Fruit fly (Drosophila melanogaster) whole organism, embryonic: Measurements from ENCODE around the gene CG15296.

Experiments
- ATbp ChIP-seq: fragments of 200-800 bp; sonication (Bioruptor generic); optimal IDR thresholded peaks from 2 replicates; lab custom pipeline; 2017; ENCODE audit warnings: missing biosample characterization, mild to moderate bottlenecking, missing genetic modification characterization, missing genetic modification reagents
- Atf-2 ChIP-seq: fragments of 200-800 bp; sonication (Bioruptor generic); optimal IDR thresholded peaks from 2 replicates; lab custom pipeline; 2016; ENCODE audit warnings: missing biosample characterization, missing genetic modification characterization
- CG10462 ChIP-seq: fragments of 200-800 bp; sonication (Bioruptor generic); optimal IDR thresholded peaks from 2 replicates; lab custom pipeline; 2016; ENCODE audit warnings: missing biosample characterization, missing genetic modification characterization
- CG14710 ChIP-seq: fragments of 200-800 bp; sonication (Bioruptor generic); optimal IDR thresholded peaks from 3 replicates; lab custom pipeline; 2019; ENCODE audit warnings: missing biosample characterization, mild to moderate bottlenecking, missing genetic modification characterization, moderate library complexity
- CG15011 ChIP-seq: fragments of 200-800 bp; sonication (Bioruptor generic); optimal IDR thresholded peaks from 3 replicates; lab custom pipeline; 2018; ENCODE audit warnings: missing biosample characterization, mild to moderate bottlenecking, missing genetic modification characterization
- CG15601 ChIP-seq: fragments of 200-800 bp; sonication (Bioruptor generic); optimal IDR thresholded peaks from 3 replicates; lab custom pipeline; 2019; ENCODE audit warnings: missing biosample characterization, mild to moderate bottlenecking, missing genetic modification characterization, moderate library complexity
- CG16779 ChIP-seq: fragments of 200-800 bp; sonication (Bioruptor generic); IDR thresholded peaks from 2 replicates; pipeline ENCODE4 v1.3.6; 2022; ENCODE audit warnings: missing biosample characterization, missing genetic modification characterization
- CG17186 ChIP-seq: fragments of 200-800 bp; sonication (Bioruptor generic); optimal IDR thresholded peaks from 3 replicates; lab custom pipeline; 2017; ENCODE audit warnings: missing biosample characterization, missing genetic modification reagents, missing genetic modification characterization
- CG17328 ChIP-seq: fragments of 200-800 bp; sonication (Bioruptor generic); IDR thresholded peaks from 2 replicates; pipeline ENCODE4 v1.3.6; 2022; ENCODE audit warnings: missing biosample characterization, missing genetic modification characterization
- CG17568 ChIP-seq: fragments of 200-800 bp; sonication (Bioruptor generic); optimal IDR thresholded peaks from 2 replicates; lab custom pipeline; 2018; ENCODE audit warnings: missing biosample characterization, mild to moderate bottlenecking, missing genetic modification characterization, moderate library complexity
- CG18262 ChIP-seq: fragments of 200-800 bp; optimal IDR thresholded peaks from 3 replicates; lab custom pipeline; 2019; ENCODE audit warnings: missing biosample characterization, mild to moderate bottlenecking, missing genetic modification characterization, moderate library complexity
- CG2889 ChIP-seq: fragments of 200-800 bp; sonication (Bioruptor generic); IDR thresholded peaks from 3 replicates; pipeline ENCODE4 v1.3.6; 2022; ENCODE audit warnings: missing biosample characterization, missing genetic modification characterization
- CG3995 ChIP-seq: fragments of 200-800 bp; sonication (Bioruptor generic); optimal IDR thresholded peaks from 3 replicates; lab custom pipeline; 2016; ENCODE audit warnings: missing biosample characterization, missing genetic modification characterization
- CG4328 ChIP-seq: fragments of 200-800 bp; sonication (Bioruptor generic); optimal IDR thresholded peaks from 3 replicates; lab custom pipeline; 2017; ENCODE audit warnings: missing biosample characterization, missing genetic modification reagents, missing genetic modification characterization
- CG4424 ChIP-seq: fragments of 200-800 bp; sonication (Bioruptor generic); optimal IDR thresholded peaks from 3 replicates; lab custom pipeline; 2016; ENCODE audit warnings: missing biosample characterization, missing genetic modification characterization
- CG6683 ChIP-seq: fragments of 200-800 bp; sonication (Bioruptor generic); optimal IDR thresholded peaks from 2 replicates; lab custom pipeline; 2017; ENCODE audit warnings: missing biosample characterization, mild to moderate bottlenecking, missing genetic modification characterization, missing genetic modification reagents
- CG6813 ChIP-seq: fragments of 200-800 bp; sonication (Bioruptor generic); optimal IDR thresholded peaks from 2 replicates; lab custom pipeline; 2017; ENCODE audit warnings: missing biosample characterization, missing genetic modification characterization, mild to moderate bottlenecking, moderate library complexity, missing genetic modification reagents
- CG7357 ChIP-seq: fragments of 200-800 bp; sonication (Bioruptor generic); IDR thresholded peaks from 3 replicates; pipeline ENCODE4 v1.3.6; 2022; ENCODE audit warnings: missing biosample characterization, missing genetic modification characterization
- CG9609 ChIP-seq: fragments of 200-800 bp; sonication (Bioruptor generic); optimal IDR thresholded peaks from 3 replicates; lab custom pipeline; 2016; ENCODE audit warnings: missing biosample characterization, missing genetic modification characterization
- Dbx ChIP-seq: fragments of 200-800 bp; sonication (Bioruptor generic); IDR thresholded peaks from 3 replicates; pipeline ENCODE4 v1.3.6; 2022; ENCODE audit warnings: missing biosample characterization, missing genetic modification characterization
- Dfd ChIP-seq, 2 experiments: fragments of >200 bp; optimal IDR thresholded peaks; 2 replicates each; lab custom pipeline; 2017; ENCODE audit warnings: missing biosample characterization in 2 of 2, missing genetic modification characterization in 2 of 2
- Dp ChIP-seq: fragments of 200-800 bp; sonication (Bioruptor generic); optimal IDR thresholded peaks from 2 replicates; lab custom pipeline; 2018; ENCODE audit warnings: missing biosample characterization, mild to moderate bottlenecking, missing genetic modification characterization, moderate library complexity
- E2f1 ChIP-seq: fragments of 200-800 bp; sonication (Bioruptor generic); IDR thresholded peaks from 2 replicates; pipeline ENCODE4 v1.3.6; 2022; ENCODE audit warnings: missing biosample characterization, missing genetic modification characterization
- Eip74EF ChIP-seq, 2 experiments: fragments of 200-800 bp in 1 of 2; fragments of >200 bp in 1 of 2; sonication (Bioruptor generic) in 1 of 2; optimal IDR thresholded peaks; 2 replicates each; lab custom pipeline; 2017 to 2019; ENCODE audit warnings: missing biosample characterization in 2 of 2, missing genetic modification characterization in 2 of 2, mild to moderate bottlenecking in 1 of 2, moderate library complexity in 1 of 2
- Ets97D ChIP-seq: fragments of 200-800 bp; sonication (Bioruptor generic); optimal IDR thresholded peaks from 3 replicates; lab custom pipeline; 2016; ENCODE audit warnings: missing biosample characterization, missing genetic modification characterization
- H15 ChIP-seq: fragments of 200-800 bp; sonication (Bioruptor generic); IDR thresholded peaks from 3 replicates; pipeline ENCODE4 v1.3.6; 2022; ENCODE audit warnings: missing biosample characterization, missing genetic modification characterization
- HHEX ChIP-seq: fragments of 200-800 bp; sonication (Bioruptor generic); optimal IDR thresholded peaks from 3 replicates; lab custom pipeline; 2017; ENCODE audit warnings: missing biosample characterization, mild to moderate bottlenecking, missing genetic modification characterization, missing genetic modification reagents
- HLHmδ ChIP-seq: fragments of 200-800 bp; sonication (Bioruptor generic); optimal IDR thresholded peaks from 2 replicates; lab custom pipeline; 2018; ENCODE audit warnings: missing biosample characterization, mild to moderate bottlenecking, missing genetic modification characterization, moderate library complexity
- Myb ChIP-seq: fragments of 200-800 bp; sonication (Bioruptor generic); optimal IDR thresholded peaks from 2 replicates; lab custom pipeline; 2016; ENCODE audit warnings: missing biosample characterization, missing genetic modification characterization
- ap ChIP-seq: fragments of 200-800 bp; sonication (Bioruptor generic); IDR thresholded peaks from 2 replicates; pipeline ENCODE4 v1.3.6; 2022; ENCODE audit warnings: missing biosample characterization, missing genetic modification characterization
- ase ChIP-seq: fragments of 200-800 bp; sonication (Bioruptor generic); IDR thresholded peaks from 3 replicates; pipeline ENCODE4 v1.3.6; 2022; ENCODE audit warnings: missing biosample characterization, missing genetic modification characterization
- chinmo ChIP-seq: fragments of 200-800 bp; sonication (Bioruptor generic); IDR thresholded peaks from 4 replicates; pipeline ENCODE4 v1.3.6; 2022; ENCODE audit warnings: missing biosample characterization, missing genetic modification characterization; ENCODE audit not compliant: partially characterized antibody
- crol ChIP-seq: fragments of 200-800 bp; sonication (Bioruptor generic); IDR thresholded peaks from 2 replicates; pipeline ENCODE4 v1.3.6; 2022; ENCODE audit warnings: missing biosample characterization, missing genetic modification characterization
- danr ChIP-seq: fragments of 200-800 bp; sonication (Bioruptor generic); IDR thresholded peaks from 2 replicates; pipeline ENCODE4 v1.3.6; 2022; ENCODE audit warnings: missing biosample characterization, missing genetic modification characterization
- dati ChIP-seq: fragments of 200-800 bp; sonication (Bioruptor generic); IDR thresholded peaks from 2 replicates; pipeline ENCODE4 v1.3.6; 2022; ENCODE audit warnings: missing biosample characterization, missing genetic modification characterization
- ems ChIP-seq: fragments of 200-800 bp; sonication (Bioruptor generic); optimal IDR thresholded peaks from 3 replicates; lab custom pipeline; 2016; ENCODE audit warnings: missing biosample characterization, missing genetic modification characterization
- grn ChIP-seq: fragments of 200-800 bp; sonication (Bioruptor generic); optimal IDR thresholded peaks from 3 replicates; lab custom pipeline; 2017; ENCODE audit warnings: missing biosample characterization, missing genetic modification characterization
- lilli ChIP-seq: fragments of 200-800 bp; sonication (Bioruptor generic); optimal IDR thresholded peaks from 3 replicates; lab custom pipeline; 2016; ENCODE audit warnings: missing biosample characterization, missing genetic modification characterization
- mam ChIP-seq: fragments of 200-800 bp; sonication (Bioruptor generic); optimal IDR thresholded peaks from 3 replicates; lab custom pipeline; 2016; ENCODE audit warnings: missing biosample characterization, missing genetic modification characterization
- org-1 ChIP-seq: fragments of 200-800 bp; sonication (Bioruptor generic); optimal IDR thresholded peaks from 2 replicates; lab custom pipeline; 2017; ENCODE audit warnings: missing biosample characterization, missing genetic modification characterization
- pan ChIP-seq, 4 experiments: fragments of >200 bp in 3 of 4; fragments of 200-800 bp in 1 of 4; sonication (Bioruptor generic) in 1 of 4; optimal IDR thresholded peaks in 3 of 4; IDR thresholded peaks in 1 of 4; 2 replicates each; pipeline versions ENCODE4 v1.3.6 to Lab custom; 2017 to 2022; ENCODE audit warnings: missing biosample characterization in 2 of 4, missing genetic modification characterization in 2 of 4, mixed read lengths in 1 of 4
- pnt ChIP-seq: fragments of 200-800 bp; sonication (Bioruptor generic); optimal IDR thresholded peaks from 3 replicates; lab custom pipeline; 2016; ENCODE audit warnings: missing biosample characterization, missing genetic modification characterization
- prd ChIP-seq, 3 experiments: fragments of >200 bp in 2 of 3; fragments of 200-800 bp in 1 of 3; sonication (Bioruptor generic) in 1 of 3; optimal IDR thresholded peaks in 2 of 3; IDR thresholded peaks in 1 of 3; 2 replicates in 2 of 3; 3 replicates in 1 of 3; pipeline versions ENCODE4 v1.3.6 to Lab custom; 2017 to 2022; ENCODE audit warnings: missing biosample characterization in 1 of 3, missing genetic modification characterization in 1 of 3
- sc ChIP-seq, 3 experiments: fragments of >200 bp in 2 of 3; fragments of 200-800 bp in 1 of 3; sonication (Bioruptor generic) in 1 of 3; optimal IDR thresholded peaks; 2 replicates in 2 of 3; 3 replicates in 1 of 3; lab custom pipeline; 2017; ENCODE audit warnings: mild to moderate bottlenecking in 1 of 3, missing biosample characterization in 1 of 3, missing genetic modification characterization in 1 of 3, missing genetic modification reagents in 1 of 3
- tio ChIP-seq: fragments of 200-800 bp; sonication (Bioruptor generic); optimal IDR thresholded peaks from 2 replicates; lab custom pipeline; 2017; ENCODE audit warnings: missing biosample characterization, missing genetic modification characterization, inconsistent platforms
- unpg ChIP-seq: fragments of 200-800 bp; sonication (Bioruptor generic); optimal IDR thresholded peaks from 3 replicates; lab custom pipeline; 2018; ENCODE audit warnings: missing biosample characterization, mild to moderate bottlenecking, missing genetic modification characterization, moderate library complexity
- vnd ChIP-seq: fragments of 200-800 bp; sonication (Bioruptor generic); IDR thresholded peaks from 3 replicates; pipeline ENCODE4 v1.3.6; 2022; ENCODE audit warnings: missing biosample characterization, missing genetic modification characterization; ENCODE audit not compliant: partially characterized antibody
- zf30C ChIP-seq: fragments of 200-800 bp; sonication (Bioruptor generic); optimal IDR thresholded peaks from 3 replicates; lab custom pipeline; 2018; ENCODE audit warnings: missing biosample characterization, mild to moderate bottlenecking, missing genetic modification characterization
- zfh1 ChIP-seq: fragments of 200-800 bp; sonication (Bioruptor generic); IDR thresholded peaks from 3 replicates; pipeline ENCODE4 v1.3.6; 2022; ENCODE audit warnings: missing biosample characterization, missing genetic modification characterization

CG15296 gene

DNA sequence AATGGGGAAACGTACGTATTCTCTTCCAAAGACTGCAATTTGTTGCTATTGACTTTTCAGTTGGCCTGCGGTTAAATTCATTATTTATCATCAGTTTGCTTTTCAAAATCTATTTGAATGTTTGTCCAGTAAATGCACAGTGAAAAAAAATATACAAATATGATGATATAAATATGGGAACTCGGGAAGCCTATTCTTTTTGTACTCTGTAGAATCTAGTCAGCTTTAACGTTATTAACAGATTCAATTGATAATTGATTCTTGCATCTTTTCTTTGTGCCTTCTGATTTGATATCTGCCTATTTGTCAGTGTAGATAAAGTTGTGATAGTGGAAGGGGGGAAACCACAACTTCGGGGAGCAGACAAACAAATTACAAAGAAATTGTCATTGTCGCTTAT, 23.1 kb downstream of the CG15296 start (continued):
- TF ChIP-seq CG4424 (peak; percentile 73), CG15011 (GFP tag; lab: Kevin White, UChicago) (peak; percentile 22), CG10462 (GFP tag; lab: Kevin White, UChicago) (no peak), HHEX (peak; percentile 33), CG9609 (no peak), dati (GFP tag; lab: Robert Waterston, UW) (peak; percentile 70), lilli (peak; percentile 57), ATbp (GFP tag; lab: Kevin White, UChicago) (peak; percentile 56), pnt (GFP tag; lab: Kevin White, UChicago) (peak; percentile 52), CG17186 (GFP tag; lab: Kevin White, UChicago) (no peak), chinmo (GFP tag; lab: Robert Waterston, UW) (no peak), CG3995 (GFP tag; lab: Kevin White, UChicago) (no peak), crol (GFP tag; lab: Robert Waterston, UW) (no peak), Dbx (GFP tag; lab: Robert Waterston, UW) (no peak), CG16779 (GFP tag; lab: Robert Waterston, UW) (no peak), org-1 (GFP tag; lab: Kevin White, UChicago) (no peak), CG17568 (no peak), CG14710 (tag; lab: Kevin White, UChicago) (peak; percentile 66), unpg (peak; percentile 70), zf30C (GFP tag; lab: Kevin White, UChicago) (peak; percentile 30), E2f1 (GFP tag; lab: Robert Waterston, UW) (no peak; the same call in 1 of the 2 replicates), ase (GFP tag; lab: Robert Waterston, UW) (peak; percentile 28; the same call in 1 of the 3 replicates), Myb (GFP tag; lab: Kevin White, UChicago) (no peak), CG6813 (peak; percentile 43), grn (GFP tag; lab: Kevin White, UChicago) (peak; percentile 84), sc (optimal IDR thresholded peaks at IDR 0.05; lab: Kevin White, UChicago) (no peak), sc (GFP tag; optimal IDR thresholded peaks at IDR 0.05; lab: Kevin White, UChicago) (peak; percentile 61), danr (GFP tag; lab: Robert Waterston, UW) (no peak), Dfd (GFP tag; optimal IDR thresholded peaks at IDR 0.05; lab: Kevin White, UChicago) (no peak), pan (optimal IDR thresholded peaks at IDR 0.05; lab: Kevin White, UChicago) (no peak), pan (GFP tag; optimal IDR thresholded peaks at IDR 0.05 in 1 of 2, IDR thresholded peaks at IDR 0.05 in 1 of 2) (peak in 1 of 2 experiments; percentile 75), vnd (no peak), Atf-2 (peak; percentile 12), Dp (no peak), prd (optimal IDR thresholded peaks at IDR 0.05; lab: Kevin White, UChicago) (no peak), prd (GFP tag; IDR thresholded peaks at IDR 0.05; lab: Robert Waterston, UW) (peak; percentile 73), zfh1 (GFP tag; lab: Robert Waterston, UW) (peak; percentile 73), CG15601 (tag; lab: Kevin White, UChicago) (peak; percentile 56), tio (GFP tag; lab: Kevin White, UChicago) (peak; percentile 62), ems (peak; percentile 26), CG2889 (GFP tag; lab: Robert Waterston, UW) (0 out of 3 replicates have a peak, but pooled peaks have one; percentile 28), CG18262 (tag; lab: Kevin White, UChicago) (peak; percentile 78), H15 (GFP tag; lab: Robert Waterston, UW) (peak; percentile 47; the same call in 1 of the 3 replicates), CG4328 (GFP tag; lab: Kevin White, UChicago) (no peak), Eip74EF (GFP tag; optimal IDR thresholded peaks at IDR 0.05; lab: Kevin White, UChicago) (peak in 1 of 2 experiments; percentile 58), ap (GFP tag; lab: Robert Waterston, UW) (peak; percentile 44; the same call in 1 of the 2 replicates), CG7357 (GFP tag; lab: Robert Waterston, UW) (0 out of 3 replicates have a peak, but pooled peaks have one; percentile 42), mam (GFP tag; lab: Kevin White, UChicago) (peak; percentile 20), CG17328 (GFP tag; lab: Robert Waterston, UW) (peak; percentile 63; the same call in 1 of the 2 replicates), HLHmδ (GFP tag; lab: Kevin White, UChicago) (no peak), CG6683 (GFP tag; lab: Kevin White, UChicago) (no peak), Ets97D (GFP tag; lab: Kevin White, UChicago) (no peak)
